Worm (Caenorhabditis elegans) whole organism, young adult: ENCODE results near the gene fbxa-82.

Experiments
- F57C9.4 ChIP-seq: sonication (generic microtip); optimal IDR thresholded peaks from 2 replicates; lab custom pipeline; 2017; ENCODE audit warnings: mild to moderate bottlenecking, missing genetic modification characterization, missing compliant biosample characterization
- attf-3 ChIP-seq: fragments of 200-800 bp; sonication (Bioruptor generic); conservative IDR thresholded peaks from 2 replicates; pipeline ENCODE4 v1.3.6; 2022; ENCODE audit warnings: missing genetic modification reagents, missing genetic modification characterization, missing compliant biosample characterization
- hrde-1 ChIP-seq: sonication (generic microtip); optimal IDR thresholded peaks from 2 replicates; lab custom pipeline; 2016; ENCODE audit warnings: missing genetic modification characterization, mild to moderate bottlenecking, missing compliant biosample characterization, moderate library complexity, missing genotype, missing genetic modification reagents, borderline replicate concordance
- madf-6 ChIP-seq: fragments of 200-800 bp; sonication (Bioruptor generic); IDR thresholded peaks from 2 replicates; pipeline ENCODE4 v1.3.6; 2022; ENCODE audit warnings: missing genetic modification reagents, missing genetic modification characterization, missing compliant biosample characterization

DNA sequence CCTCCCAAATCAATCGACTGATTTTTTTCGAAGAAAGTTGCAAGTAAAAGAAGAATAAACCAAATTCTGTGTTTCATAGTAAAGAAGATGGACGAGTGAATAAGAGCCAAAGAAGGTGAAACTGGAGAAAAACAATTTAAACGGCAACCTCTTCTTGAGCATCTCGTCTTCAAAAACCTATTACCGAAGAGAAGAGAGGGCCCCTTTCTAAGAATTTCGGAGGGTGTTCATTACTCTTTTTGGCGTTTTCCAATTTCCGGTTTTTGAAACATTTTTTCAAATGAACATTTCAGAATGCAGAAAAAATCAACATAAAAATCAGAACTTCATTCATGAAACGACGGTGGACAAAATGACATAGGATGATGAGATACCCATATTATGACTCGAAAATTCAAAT, 40.8 kb downstream of the fbxa-82 start, which contains the start of gene nmr-2:
- TF ChIP-seq F57C9.4 (tag; lab: Kevin White, UChicago): no peak
- TF ChIP-seq attf-3 (GFP tag; lab: Robert Waterston, UW): no peak
- TF ChIP-seq madf-6: no peak
- no peak for TF ChIP-seq hrde-1 (tag; lab: Kevin White, UChicago)
